Worm (Caenorhabditis elegans) whole organism, early embryonic: ENCODE data around the gene aqp-8.

Experiments used
- B0310.2 ChIP-seq: sonication (generic microtip); optimal IDR thresholded peaks from 2 replicates; lab custom pipeline; 2016; ENCODE audit warnings: mild to moderate bottlenecking, missing genetic modification characterization, missing compliant biosample characterization
- F13C5.2 ChIP-seq: sonication (generic microtip); optimal IDR thresholded peaks from 2 replicates; lab custom pipeline; 2017; ENCODE audit warnings: mild to moderate bottlenecking, missing genetic modification characterization, inconsistent platforms, missing compliant biosample characterization
- aly-1 ChIP-seq: sonication (generic microtip); optimal IDR thresholded peaks from 2 replicates; lab custom pipeline; 2016; ENCODE audit warnings: missing genetic modification characterization, missing compliant biosample characterization
- ama-1 ChIP-seq: fragments of 150-350 bp; optimal IDR thresholded peaks from 2 replicates; lab custom pipeline; 2014
- ceh-13 ChIP-seq: fragments of 200-800 bp; sonication (Bioruptor generic); optimal IDR thresholded peaks from 2 replicates; lab custom pipeline; 2018; ENCODE audit warnings: mild to moderate bottlenecking, missing genetic modification characterization, missing compliant biosample characterization
- ceh-36 ChIP-seq: sonication (generic microtip); optimal IDR thresholded peaks from 2 replicates; lab custom pipeline; 2016; ENCODE audit warnings: missing genetic modification characterization, inconsistent platforms, missing compliant biosample characterization
- ets-7 ChIP-seq: sonication (generic microtip); optimal IDR thresholded peaks from 2 replicates; lab custom pipeline; 2016; ENCODE audit warnings: missing genotype, missing genetic modification characterization, missing compliant biosample characterization
- flt-1 ChIP-seq: fragments of 200-800 bp; sonication (Bioruptor generic); IDR thresholded peaks from 2 replicates; pipeline ENCODE4 v1.3.6; 2022; ENCODE audit warnings: missing genetic modification characterization, missing compliant biosample characterization
- hmbx-1 ChIP-seq: sonication (generic microtip); optimal IDR thresholded peaks from 2 replicates; lab custom pipeline; 2016; ENCODE audit warnings: mild to moderate bottlenecking, missing genetic modification characterization, missing compliant biosample characterization
- hmg-4 ChIP-seq: fragments of 200-800 bp; sonication (Bioruptor generic); optimal IDR thresholded peaks from 2 replicates; lab custom pipeline; 2018; ENCODE audit warnings: mild to moderate bottlenecking, missing genetic modification characterization, missing compliant biosample characterization
- hnd-1 ChIP-seq: sonication (generic microtip); optimal IDR thresholded peaks from 2 replicates; lab custom pipeline; 2016; ENCODE audit warnings: missing genetic modification characterization, missing compliant biosample characterization
- pes-1 ChIP-seq: fragments of 200-800 bp; sonication (Bioruptor generic); IDR thresholded peaks from 2 replicates; pipeline ENCODE4 v1.3.6; 2022; ENCODE audit warnings: missing genetic modification reagents, missing genetic modification characterization, missing compliant biosample characterization
- scrt-1 ChIP-seq: fragments of 200-800 bp; sonication (Bioruptor generic); IDR thresholded peaks from 2 replicates; pipeline ENCODE4 v1.3.6; 2022; ENCODE audit warnings: missing genetic modification characterization, missing compliant biosample characterization
- sea-1 ChIP-seq: fragments of 200-800 bp; sonication (Bioruptor generic); conservative IDR thresholded peaks from 2 replicates; pipeline ENCODE4 v1.3.6; 2022; ENCODE audit warnings: missing genetic modification characterization, missing compliant biosample characterization
- tbx-11 ChIP-seq: fragments of 200-800 bp; sonication (Bioruptor generic); IDR thresholded peaks from 2 replicates; pipeline ENCODE4 v1.3.6; 2022; ENCODE audit warnings: missing genetic modification characterization, missing compliant biosample characterization
- tbx-37 ChIP-seq: fragments of 200-800 bp; sonication (Bioruptor generic); conservative IDR thresholded peaks from 2 replicates; pipeline ENCODE4 v1.3.6; 2022; ENCODE audit warnings: missing genetic modification reagents, missing genetic modification characterization, missing compliant biosample characterization
- tra-4 ChIP-seq: sonication (generic microtip); optimal IDR thresholded peaks from 2 replicates; lab custom pipeline; 2017; ENCODE audit warnings: missing genetic modification characterization, missing compliant biosample characterization

The aqp-8 gene

DNA sequence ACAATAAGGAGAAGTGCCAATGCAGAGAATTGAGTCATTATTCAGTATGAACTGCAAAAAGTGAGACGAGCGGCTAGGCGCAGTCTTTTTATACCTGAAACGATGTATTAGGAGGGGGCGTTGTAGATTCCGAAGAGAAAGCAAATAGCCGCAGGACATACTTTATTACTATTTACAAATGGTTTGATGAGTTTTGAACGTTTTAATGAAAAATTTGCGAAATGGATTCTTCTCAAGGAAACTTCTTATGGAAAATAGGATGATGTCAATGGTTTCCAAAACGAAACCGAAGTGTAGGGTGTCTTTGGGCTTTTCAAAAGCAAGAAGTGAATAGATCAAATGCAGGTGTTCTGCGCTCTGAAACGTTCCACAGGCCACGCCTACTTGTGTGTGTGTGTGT, 26.7 kb downstream of the aqp-8 start, which contains the start of gene flp-11:
Gene flp-11 (minus strand): TSS at position 101 of the 400 bp plus-strand sequence.
- TF ChIP-seq aly-1 (tag; lab: Kevin White, UChicago), result no peak
- no peak for TF ChIP-seq tbx-37 (GFP tag; lab: Robert Waterston, UW)
- no peak for TF ChIP-seq hnd-1 (tag; lab: Kevin White, UChicago)
- no peak for TF ChIP-seq tra-4 (tag; lab: Kevin White, UChicago)
- TF ChIP-seq B0310.2 (tag; lab: Kevin White, UChicago), result no peak
- no peak for TF ChIP-seq sea-1 (GFP tag; lab: Robert Waterston, UW)
- no peak for TF ChIP-seq ceh-36 (tag; lab: Kevin White, UChicago)
- TF ChIP-seq flt-1 (GFP tag; lab: Robert Waterston, UW), result no peak
- no peak for TF ChIP-seq tbx-11 (GFP tag; lab: Robert Waterston, UW)
- no peak for TF ChIP-seq hmg-4 (GFP tag; lab: Kevin White, UChicago)
- TF ChIP-seq scrt-1 (GFP tag; lab: Robert Waterston, UW), result no peak
- TF ChIP-seq pes-1 (GFP tag; lab: Robert Waterston, UW), result no peak
- no peak for TF ChIP-seq hmbx-1 (tag; lab: Kevin White, UChicago)
- TF ChIP-seq ama-1 (lab: Kevin White, UChicago), result no peak
- TF ChIP-seq ceh-13 (GFP tag; lab: Kevin White, UChicago), result no peak
- no peak for TF ChIP-seq ets-7 (tag; lab: Kevin White, UChicago)
- no peak for TF ChIP-seq F13C5.2 (tag; lab: Kevin White, UChicago)

DNA sequence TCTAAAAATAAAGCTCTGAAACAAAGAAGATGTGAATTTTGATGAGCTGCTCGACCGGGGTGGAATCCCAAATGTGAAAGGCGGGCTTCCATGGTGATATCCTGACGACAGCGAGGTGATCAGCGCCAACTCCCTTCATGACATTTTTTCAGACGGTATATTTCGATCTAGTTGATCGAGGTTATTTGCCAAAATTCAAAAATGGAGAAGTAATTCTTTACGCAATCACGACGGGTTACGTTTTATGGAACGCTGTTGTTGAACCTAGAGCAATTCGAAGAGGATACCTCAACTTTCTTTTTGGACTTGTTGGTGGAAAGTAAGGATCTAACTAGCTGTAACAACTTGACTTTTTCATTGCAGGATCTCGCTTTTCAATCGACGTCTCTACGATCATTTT, 28.1 kb downstream of the aqp-8 start:
- TF ChIP-seq tbx-11 (GFP tag; lab: Robert Waterston, UW) (no peak), scrt-1 (GFP tag; lab: Robert Waterston, UW) (no peak), flt-1 (GFP tag; lab: Robert Waterston, UW) (no peak), aly-1 (tag; lab: Kevin White, UChicago) (no peak), B0310.2 (tag; lab: Kevin White, UChicago) (no peak), hmbx-1 (tag; lab: Kevin White, UChicago) (no peak), ceh-13 (GFP tag; lab: Kevin White, UChicago) (no peak), pes-1 (GFP tag; lab: Robert Waterston, UW) (no peak), tbx-37 (GFP tag; lab: Robert Waterston, UW) (no peak), hnd-1 (tag; lab: Kevin White, UChicago) (no peak), sea-1 (GFP tag; lab: Robert Waterston, UW) (no peak), hmg-4 (GFP tag; lab: Kevin White, UChicago) (no peak), tra-4 (tag; lab: Kevin White, UChicago) (no peak), ceh-36 (tag; lab: Kevin White, UChicago) (no peak), ama-1 (lab: Kevin White, UChicago) (no peak), F13C5.2 (tag; lab: Kevin White, UChicago) (no peak), ets-7 (tag; lab: Kevin White, UChicago) (no peak)

DNA sequence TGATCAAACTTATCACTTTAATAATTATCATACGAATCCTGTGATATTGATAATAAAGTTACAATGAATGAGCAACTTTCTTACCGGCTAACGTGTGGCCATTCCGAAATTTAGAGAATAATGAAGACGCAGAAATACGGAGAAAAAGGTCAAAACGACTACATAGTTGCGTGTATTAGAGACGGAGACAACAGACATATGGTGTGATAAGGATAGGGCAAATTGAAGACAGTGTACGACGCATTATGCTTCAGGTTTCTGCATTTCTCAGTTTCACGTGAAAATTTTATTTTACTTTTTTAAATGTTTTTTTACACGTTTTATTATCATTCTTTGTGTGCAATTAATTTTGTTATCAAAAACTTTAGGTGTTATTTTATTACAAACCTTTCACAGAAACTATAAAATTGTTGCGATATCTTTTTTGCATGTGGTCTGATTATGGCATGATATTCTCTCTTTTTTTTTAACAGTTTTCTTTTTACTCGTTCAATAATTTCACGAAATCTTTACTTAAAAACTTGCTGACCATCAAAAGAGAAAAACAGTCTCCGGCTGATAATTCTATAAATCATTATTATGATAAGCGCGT, 31.5 kb downstream of the aqp-8 start, which contains the start of gene tmem-135:
Gene tmem-135 (plus strand): TSS at position 542 of the 592 bp plus-strand sequence.
- TF ChIP-seq sea-1 (GFP tag; lab: Robert Waterston, UW), result no peak
- TF ChIP-seq pes-1 (GFP tag; lab: Robert Waterston, UW), result no peak
- no peak for TF ChIP-seq B0310.2 (tag; lab: Kevin White, UChicago)
- no peak for TF ChIP-seq ceh-36 (tag; lab: Kevin White, UChicago)
- TF ChIP-seq F13C5.2 (tag; lab: Kevin White, UChicago), result no peak
- no peak for TF ChIP-seq ceh-13 (GFP tag; lab: Kevin White, UChicago)
- no peak for TF ChIP-seq tbx-37 (GFP tag; lab: Robert Waterston, UW)
- no peak for TF ChIP-seq hmg-4 (GFP tag; lab: Kevin White, UChicago)
- no peak for TF ChIP-seq aly-1 (tag; lab: Kevin White, UChicago)
- TF ChIP-seq hnd-1 (tag; lab: Kevin White, UChicago), result no peak
- TF ChIP-seq scrt-1 (GFP tag; lab: Robert Waterston, UW), result no peak
- no peak for TF ChIP-seq hmbx-1 (tag; lab: Kevin White, UChicago)
- no peak for TF ChIP-seq flt-1 (GFP tag; lab: Robert Waterston, UW)
- no peak for TF ChIP-seq ama-1 (lab: Kevin White, UChicago)
- TF ChIP-seq tra-4 (tag; lab: Kevin White, UChicago), result no peak
- no peak for TF ChIP-seq ets-7 (tag; lab: Kevin White, UChicago)
- no peak for TF ChIP-seq tbx-11 (GFP tag; lab: Robert Waterston, UW)

DNA sequence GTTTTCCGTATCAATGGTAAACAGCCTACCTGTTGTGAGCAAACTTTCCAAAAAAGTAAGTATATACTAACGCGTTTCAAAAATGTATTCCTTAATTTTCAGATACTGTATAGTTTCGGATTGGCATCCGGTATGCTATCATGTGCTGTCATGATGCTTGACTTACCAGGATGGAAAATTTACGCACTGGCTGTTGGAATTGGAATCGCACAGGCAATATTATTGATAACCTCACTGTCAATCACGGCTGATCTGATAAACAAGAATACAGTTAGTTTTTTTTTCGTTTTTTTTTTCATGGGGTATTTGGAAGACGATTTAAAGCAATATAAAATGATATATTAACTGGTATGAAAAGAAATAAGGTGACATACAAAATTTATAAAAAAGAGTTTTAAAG, 32.9 kb downstream of the aqp-8 start:
- TF ChIP-seq ceh-36 (tag; lab: Kevin White, UChicago), result no peak
- TF ChIP-seq flt-1 (GFP tag; lab: Robert Waterston, UW), result no peak
- no peak for TF ChIP-seq B0310.2 (tag; lab: Kevin White, UChicago)
- no peak for TF ChIP-seq scrt-1 (GFP tag; lab: Robert Waterston, UW)

DNA sequence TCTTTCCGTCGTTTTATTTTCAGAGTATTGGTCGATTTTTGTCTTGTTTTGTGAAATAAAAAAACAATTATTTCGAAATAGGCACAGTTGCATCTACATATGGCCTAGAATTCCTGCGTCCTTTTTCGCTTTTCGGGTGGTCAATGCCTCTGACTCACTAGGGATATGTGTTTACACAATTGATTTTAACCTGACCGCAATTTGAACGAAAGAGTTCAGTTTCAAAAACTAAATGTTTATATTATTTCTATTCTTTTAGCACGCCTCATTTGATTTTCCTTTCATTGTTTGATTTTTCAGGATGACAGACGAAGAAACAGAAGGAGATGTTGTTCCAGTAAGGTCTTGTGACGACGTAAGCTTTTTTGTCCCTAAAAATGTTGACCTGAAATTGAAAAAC, 37.0 kb downstream of the aqp-8 start, which contains the start of gene mfsd-12:
Gene mfsd-12 (plus strand): TSS at position 301 of the 400 bp plus-strand sequence.
- TF ChIP-seq hmbx-1 (tag; lab: Kevin White, UChicago), result no peak
- TF ChIP-seq aly-1 (tag; lab: Kevin White, UChicago), result no peak
- TF ChIP-seq hmg-4 (GFP tag; lab: Kevin White, UChicago), result no peak
- TF ChIP-seq tbx-11 (GFP tag; lab: Robert Waterston, UW), result no peak
- no peak for TF ChIP-seq sea-1 (GFP tag; lab: Robert Waterston, UW)
- no peak for TF ChIP-seq pes-1 (GFP tag; lab: Robert Waterston, UW)
- no peak for TF ChIP-seq tra-4 (tag; lab: Kevin White, UChicago)
- no peak for TF ChIP-seq ama-1 (lab: Kevin White, UChicago)
- no peak for TF ChIP-seq flt-1 (GFP tag; lab: Robert Waterston, UW)
- no peak for TF ChIP-seq ets-7 (tag; lab: Kevin White, UChicago)
- TF ChIP-seq tbx-37 (GFP tag; lab: Robert Waterston, UW), result no peak
- TF ChIP-seq B0310.2 (tag; lab: Kevin White, UChicago), result no peak
- TF ChIP-seq scrt-1 (GFP tag; lab: Robert Waterston, UW), result no peak
- TF ChIP-seq ceh-36 (tag; lab: Kevin White, UChicago), result no peak

DNA sequence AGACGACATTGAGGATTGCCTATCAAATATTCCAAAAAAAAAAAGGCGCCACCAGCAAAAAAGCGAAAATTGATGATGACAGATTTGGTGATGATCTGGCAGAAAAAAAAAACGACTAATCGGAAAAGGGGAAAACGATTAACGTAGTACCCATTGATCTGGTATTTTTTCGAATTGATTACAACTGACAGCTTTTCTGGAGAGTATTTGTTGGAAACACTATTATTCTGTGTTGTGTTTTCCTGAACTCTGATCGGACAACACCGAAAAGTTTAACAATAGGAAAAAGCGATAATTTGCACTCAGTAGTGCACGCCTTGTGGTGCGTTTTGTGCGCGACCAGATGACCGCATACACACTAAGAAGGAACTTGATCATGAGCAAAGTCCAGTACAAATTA, 40.1 kb downstream of the aqp-8 start:
- TF ChIP-seq F13C5.2 (tag; lab: Kevin White, UChicago) (no peak), hmg-4 (GFP tag; lab: Kevin White, UChicago) (no peak), tbx-11 (GFP tag; lab: Robert Waterston, UW) (no peak), flt-1 (GFP tag; lab: Robert Waterston, UW) (no peak), ceh-13 (GFP tag; lab: Kevin White, UChicago) (no peak), B0310.2 (tag; lab: Kevin White, UChicago) (no peak), ama-1 (lab: Kevin White, UChicago) (no peak), hmbx-1 (tag; lab: Kevin White, UChicago) (no peak), scrt-1 (GFP tag; lab: Robert Waterston, UW) (no peak), ets-7 (tag; lab: Kevin White, UChicago) (no peak), hnd-1 (tag; lab: Kevin White, UChicago) (no peak)
